Fruit fly (Drosophila melanogaster): Measurements from ENCODE around the gene CG7080.
A peak's percentile ranks its signal among the peaks of the same experiment; 100 is the strongest.

Gene CG7080

DNA sequence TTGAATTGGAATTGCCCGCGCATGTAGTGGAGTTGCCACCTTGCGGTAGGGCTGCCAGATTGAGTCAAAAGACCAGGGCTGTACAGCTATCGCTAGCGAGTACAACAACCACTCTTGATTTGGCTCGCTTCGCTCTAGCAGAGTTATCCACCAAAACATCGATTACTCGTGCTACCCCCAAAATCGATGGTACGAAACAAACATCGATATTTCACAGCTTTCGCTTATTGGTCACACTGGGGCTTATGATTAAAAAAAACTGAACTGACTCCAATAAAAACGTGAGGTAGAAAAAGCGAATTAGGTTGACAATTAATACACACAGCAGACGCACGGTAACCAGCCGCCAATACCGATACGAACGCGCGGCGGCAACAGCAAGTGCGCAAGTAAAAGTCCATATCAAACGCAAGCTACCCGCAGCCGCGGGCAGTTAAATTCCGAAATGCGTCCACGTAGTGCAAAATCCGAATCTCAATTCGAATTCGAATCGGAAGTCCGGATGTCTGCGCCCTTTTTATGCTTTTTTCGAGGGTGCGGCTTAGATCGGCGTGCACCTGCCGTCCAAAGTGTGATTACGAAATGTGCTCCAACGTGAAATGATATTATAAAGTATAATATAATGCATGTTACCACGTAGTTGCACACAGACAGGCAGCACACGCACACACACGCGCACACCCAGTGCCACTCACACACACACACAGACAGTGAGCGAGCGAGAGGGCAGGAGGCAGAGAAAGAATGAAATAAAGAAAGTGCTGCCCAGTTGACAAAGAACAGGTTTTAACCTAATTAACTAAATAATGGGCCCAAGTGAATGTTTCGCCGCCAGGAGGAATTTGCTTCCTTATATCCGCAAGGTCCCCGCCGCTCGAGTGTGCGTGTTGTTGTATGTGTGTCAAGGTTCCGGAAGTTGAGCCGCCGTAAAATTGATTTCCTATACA is 27.6 kb downstream of the CG7080 start, which contains the start of gene Sar1:
TSS of gene Sar1 (plus strand) at position 222 of the 947 bp plus-strand sequence.
- TF ChIP-seq CG17801 (GFP tag; optimal IDR thresholded peaks at IDR 0.05; ENCODE audit: partially characterized antibody): peak; percentile 14

- TF ChIP-seq CG17801 (GFP tag; optimal IDR thresholded peaks at IDR 0.05; ENCODE audit: partially characterized antibody): no peak
Observed at dm6 chr3R:22357942-22358341, 28.8 kb downstream of the CG7080 start.

DNA sequence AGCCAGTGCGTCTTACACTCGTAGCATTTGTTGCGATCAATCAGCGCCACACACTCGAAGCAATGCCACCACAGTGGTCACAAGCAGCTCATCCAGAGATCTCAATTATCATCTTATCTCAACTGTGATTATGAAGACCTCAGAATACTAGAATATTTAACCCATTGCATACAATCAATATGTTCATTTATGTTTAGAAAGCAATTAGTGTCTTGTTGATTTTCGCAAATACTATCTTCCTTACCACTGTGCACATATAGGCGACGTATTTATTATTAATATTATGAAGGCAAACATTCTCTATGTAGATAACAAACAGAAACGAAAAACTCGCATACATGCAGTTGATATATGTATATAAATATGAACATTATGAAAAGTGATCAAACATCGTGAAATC is 29.7 kb downstream of the CG7080 start:
- no peak for TF ChIP-seq CG17801 (GFP tag; optimal IDR thresholded peaks at IDR 0.05; ENCODE audit: partially characterized antibody)

dm6 chr3R:22362218-22362907 is 33.3 kb downstream of the CG7080 start, which contains the start of the genes JMJD6, CG7071 and Muted:
Gene JMJD6 (minus strand): TSS chr3R:22362371.
Gene CG7071 (plus strand): TSS chr3R:22362620.
Gene Muted (plus strand): TSS chr3R:22362620.
- peak; percentile 82 for TF ChIP-seq CG17801 (GFP tag; optimal IDR thresholded peaks at IDR 0.05; ENCODE audit: partially characterized antibody)

DNA sequence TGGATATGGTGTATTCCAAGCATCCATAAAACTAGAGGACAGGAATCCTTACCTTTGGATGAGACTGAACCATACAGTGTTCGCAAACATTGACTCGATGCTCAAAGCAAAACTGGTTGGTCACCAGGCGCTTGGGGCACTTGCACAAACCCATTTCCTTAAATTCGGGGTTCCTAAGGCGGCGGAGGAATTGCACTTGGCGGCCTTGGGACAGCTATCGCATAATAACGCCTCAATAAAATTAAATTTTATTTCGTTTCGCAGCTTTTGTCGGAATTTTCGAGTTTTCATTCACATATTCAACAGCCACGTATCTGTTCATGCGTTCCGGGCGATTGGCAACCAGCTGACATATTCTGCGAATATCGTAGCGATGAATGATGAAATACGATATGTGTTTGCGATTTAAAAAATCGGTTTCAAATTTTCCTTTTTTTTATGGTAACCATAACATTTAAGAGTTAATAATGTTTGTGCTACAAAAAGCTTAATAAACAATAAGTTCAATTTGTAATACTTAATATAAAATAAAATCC is 36.6 kb downstream of the CG7080 start, which contains the start of gene CG5382:
TSS of gene CG5382 (minus strand) at position 324 of the 536 bp plus-strand sequence.
- peak; percentile 26 for TF ChIP-seq CG17801 (GFP tag; optimal IDR thresholded peaks at IDR 0.05; ENCODE audit: partially characterized antibody)

DNA sequence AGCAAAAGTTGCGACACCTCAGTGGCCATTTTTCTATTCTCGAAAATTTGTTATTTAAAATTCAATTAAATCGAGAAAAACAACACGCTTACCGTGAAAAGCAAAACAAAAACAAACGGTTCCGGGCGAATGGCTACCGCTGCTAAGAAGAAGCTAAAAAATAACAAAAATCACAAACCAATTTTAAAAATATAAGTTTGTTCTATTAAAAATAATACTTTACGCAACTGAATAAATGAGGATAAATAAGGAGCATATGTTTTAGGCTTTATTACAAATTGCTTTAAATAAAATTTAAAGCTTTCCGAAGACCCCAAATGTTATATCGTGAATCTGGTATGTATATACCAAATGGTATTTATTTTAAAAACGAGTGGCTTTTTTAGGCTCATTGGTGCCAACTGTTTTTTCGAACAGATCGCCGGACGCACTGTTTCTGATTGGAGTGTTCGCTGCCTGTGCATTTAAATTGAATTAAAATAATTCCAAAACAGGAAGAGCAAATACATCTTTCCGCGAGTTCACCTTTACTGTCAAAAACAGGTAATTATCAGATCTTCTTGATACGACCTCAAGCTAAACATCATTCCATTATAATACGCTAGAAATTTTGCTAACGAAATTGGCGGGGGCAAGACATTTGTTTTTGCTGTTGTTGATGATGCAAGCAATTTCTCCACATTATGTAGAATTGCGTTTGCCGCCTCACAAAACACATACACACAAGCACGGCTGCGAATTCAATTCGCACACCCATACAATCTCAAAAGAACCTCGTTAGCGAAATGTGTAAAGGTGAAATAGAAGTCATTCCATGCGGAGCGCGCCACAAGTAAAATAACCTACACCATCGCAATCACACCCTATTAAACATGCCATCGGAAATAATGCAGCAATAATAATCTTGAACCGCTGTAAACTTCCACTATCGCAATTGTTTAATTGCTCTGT is 38.3 kb downstream of the CG7080 start, which contains the start of the genes Polr3F and PyK:
TSS of gene Polr3F (minus strand) at position 248 of the 951 bp plus-strand sequence.
TSS of gene PyK (plus strand) at position 411 of the 951 bp plus-strand sequence.
- peak; percentile 87 for TF ChIP-seq CG17801 (GFP tag; optimal IDR thresholded peaks at IDR 0.05; ENCODE audit: partially characterized antibody)

- no peak for TF ChIP-seq CG17801 (GFP tag; optimal IDR thresholded peaks at IDR 0.05; ENCODE audit: partially characterized antibody)
Observed at dm6 chr3R:22368077-22368776, 39.1 kb downstream of the CG7080 start.

DNA sequence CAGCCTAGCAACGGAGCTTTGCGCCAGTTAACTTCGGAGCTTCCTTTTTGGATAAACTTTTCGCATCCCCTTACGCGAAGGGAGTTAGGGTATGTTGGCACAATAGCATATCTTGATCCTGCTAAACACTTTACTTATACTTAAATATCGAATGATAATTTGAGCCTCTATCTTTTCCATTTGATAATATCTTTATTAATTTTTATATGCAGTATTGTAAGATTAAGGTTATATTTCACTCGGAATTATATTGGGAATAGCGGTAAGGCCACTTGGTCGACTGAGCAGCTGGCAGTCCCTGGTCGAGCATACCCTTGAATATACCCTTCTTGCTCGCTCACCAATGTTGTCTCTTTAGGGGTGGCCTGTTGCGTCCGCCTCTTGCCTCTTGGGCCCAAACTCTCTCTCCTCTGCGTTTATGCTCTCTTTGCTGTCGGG is 39.7 kb downstream of the CG7080 start:
- TF ChIP-seq CG17801 (GFP tag; optimal IDR thresholded peaks at IDR 0.05; ENCODE audit: partially characterized antibody): no peak

- no peak for TF ChIP-seq CG17801 (GFP tag; optimal IDR thresholded peaks at IDR 0.05; ENCODE audit: partially characterized antibody)
Observed at dm6 chr3R:22372535-22372934, 43.4 kb downstream of the CG7080 start, which contains the start of gene CG7069. Gene CG7069 (plus strand): TSS chr3R:22372835.

DNA sequence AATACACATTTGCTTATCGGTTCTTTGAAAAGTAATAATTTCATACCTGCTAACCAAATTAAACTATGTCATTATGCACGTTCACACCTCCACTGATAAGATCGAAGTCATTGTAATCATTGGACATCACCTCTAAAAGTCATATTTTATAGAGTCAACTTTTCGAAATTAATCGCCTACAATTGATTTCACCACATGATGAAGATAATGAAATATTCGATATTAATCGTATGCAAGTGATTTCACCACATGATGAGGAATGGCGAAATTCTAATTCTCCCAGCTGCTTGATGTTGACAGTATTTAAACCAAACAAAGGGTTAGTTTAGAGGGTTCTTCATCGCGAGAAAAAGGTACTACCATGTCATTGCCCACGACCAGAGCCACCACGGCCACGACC is 46.6 kb downstream of the CG7080 start, which contains the start of gene CG18596:
TSS of gene CG18596 (plus strand) at position 250 of the 400 bp plus-strand sequence.
- TF ChIP-seq CG17801 (GFP tag; optimal IDR thresholded peaks at IDR 0.05; ENCODE audit: partially characterized antibody): peak; percentile 44

DNA sequence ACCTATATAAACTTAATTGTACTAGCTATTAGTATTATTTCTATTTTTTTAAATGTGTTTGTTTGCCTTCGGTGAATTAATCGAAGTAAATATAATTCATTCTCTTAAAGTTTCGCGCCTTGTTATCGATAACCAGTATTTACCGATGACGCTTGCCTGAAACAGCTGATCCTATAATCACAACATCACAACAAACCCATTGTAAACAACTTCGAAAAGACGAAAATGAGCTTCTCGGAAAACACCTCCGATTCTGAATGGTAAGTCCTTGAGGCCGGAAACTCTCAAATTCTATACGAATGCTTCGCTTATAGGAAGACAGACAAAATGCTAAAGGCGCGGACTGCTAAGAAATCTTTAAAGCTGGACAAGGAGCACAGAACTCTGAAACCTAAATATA is 50.8 kb downstream of the CG7080 start, which contains the start of gene CG34149:
TSS of gene CG34149 (plus strand) at position 187 of the 400 bp plus-strand sequence.
- TF ChIP-seq CG17801 (GFP tag; optimal IDR thresholded peaks at IDR 0.05; ENCODE audit: partially characterized antibody): no peak

All from ovary, adult (tissue).